Worm (Caenorhabditis elegans) whole organism, L3 larva: ENCODE data around the gene lgc-4.

Experiments
- aly-2 ChIP-seq: fragments of 150-350 bp; optimal IDR thresholded peaks from 2 replicates; lab custom pipeline; 2014; ENCODE audit warnings: missing biosample characterization, missing genetic modification characterization
- ceh-16 ChIP-seq: sonication (generic microtip); optimal IDR thresholded peaks from 2 replicates; lab custom pipeline; 2017; ENCODE audit warnings: missing biosample characterization, missing genetic modification characterization
- ceh-28 ChIP-seq: fragments of 150-350 bp; optimal IDR thresholded peaks from 2 replicates; lab custom pipeline; 2014; ENCODE audit warnings: missing biosample characterization, missing genetic modification reagents, missing genetic modification characterization
- ceh-82 ChIP-seq: fragments of 150-350 bp; optimal IDR thresholded peaks from 2 replicates; lab custom pipeline; 2014; ENCODE audit warnings: missing biosample characterization, missing genetic modification characterization
- ceh-9 ChIP-seq: sonication (generic microtip); optimal IDR thresholded peaks from 2 replicates; lab custom pipeline; 2018; ENCODE audit warnings: missing biosample characterization, missing genetic modification characterization
- daf-12 ChIP-seq: fragments of 150-350 bp; optimal IDR thresholded peaks from 2 replicates; lab custom pipeline; 2014; ENCODE audit warnings: missing biosample characterization, missing genetic modification reagents, missing genetic modification characterization
- egl-27 ChIP-seq: sonication (generic microtip); optimal IDR thresholded peaks from 4 replicates; lab custom pipeline; 2017; ENCODE audit warnings: missing biosample characterization, missing genetic modification reagents, missing genetic modification characterization
- egl-5 ChIP-seq: fragments of 150-350 bp; optimal IDR thresholded peaks from 2 replicates; lab custom pipeline; 2017; ENCODE audit warnings: missing biosample characterization, missing genetic modification reagents, missing genetic modification characterization, inconsistent platforms
- elt-1 ChIP-seq: fragments of 150-350 bp; optimal IDR thresholded peaks from 2 replicates; lab custom pipeline; 2014; ENCODE audit warnings: missing biosample characterization, missing genetic modification characterization
- elt-2 ChIP-seq: sonication (generic microtip); optimal IDR thresholded peaks from 2 replicates; lab custom pipeline; 2016; ENCODE audit warnings: missing genetic modification reagents, mild to moderate bottlenecking, missing genetic modification characterization, missing compliant biosample characterization
- eor-1 ChIP-seq, 2 experiments: fragments of 150-350 bp; optimal IDR thresholded peaks; 2 replicates each; lab custom pipeline; 2014 to 2018; ENCODE audit warnings: missing biosample characterization in 2 of 2, missing genetic modification characterization in 2 of 2
- fkh-10 ChIP-seq: sonication (generic microtip); optimal IDR thresholded peaks from 2 replicates; lab custom pipeline; 2017; ENCODE audit warnings: missing biosample characterization, missing genetic modification reagents, missing genetic modification characterization
- fkh-2 ChIP-seq: fragments of 150-350 bp; optimal IDR thresholded peaks from 2 replicates; lab custom pipeline; 2014; ENCODE audit warnings: missing biosample characterization, missing genetic modification reagents, missing genetic modification characterization
- fos-1 ChIP-seq: fragments of 150-350 bp; optimal IDR thresholded peaks from 2 replicates; lab custom pipeline; 2014; ENCODE audit warnings: missing biosample characterization, missing genetic modification characterization
- hmg-11 ChIP-seq: sonication (generic microtip); optimal IDR thresholded peaks from 2 replicates; lab custom pipeline; 2016; ENCODE audit warnings: missing genetic modification characterization, missing compliant biosample characterization
- jun-1 ChIP-seq: fragments of 150-350 bp; optimal IDR thresholded peaks from 2 replicates; lab custom pipeline; 2014; ENCODE audit warnings: missing biosample characterization, missing genetic modification reagents, missing genetic modification characterization
- lin-39 ChIP-seq: fragments of 150-350 bp; optimal IDR thresholded peaks from 2 replicates; lab custom pipeline; 2018; ENCODE audit warnings: missing biosample characterization, missing genetic modification reagents, missing genetic modification characterization
- lsy-12 ChIP-seq: sonication (generic microtip); optimal IDR thresholded peaks from 2 replicates; lab custom pipeline; 2016; ENCODE audit warnings: mild to moderate bottlenecking, missing genetic modification characterization, missing compliant biosample characterization
- mdl-1 ChIP-seq: fragments of 150-350 bp; optimal IDR thresholded peaks from 2 replicates; lab custom pipeline; 2014; ENCODE audit warnings: missing biosample characterization, missing genetic modification characterization
- mml-1 ChIP-seq: fragments of 150-350 bp; sonication (generic microtip); optimal IDR thresholded peaks from 3 replicates; lab custom pipeline; 2014; ENCODE audit warnings: missing biosample characterization, missing genetic modification characterization
- nfya-1 ChIP-seq: sonication (generic microtip); optimal IDR thresholded peaks from 2 replicates; lab custom pipeline; 2017; ENCODE audit warnings: missing genetic modification characterization, mild to moderate bottlenecking, missing compliant biosample characterization, antibody characterized with exemption, moderate library complexity; ENCODE audit not compliant: insufficient read depth
- nhr-12 ChIP-seq: fragments of 150-350 bp; optimal IDR thresholded peaks from 2 replicates; lab custom pipeline; 2014; ENCODE audit warnings: missing biosample characterization, missing genetic modification characterization
- nhr-23 ChIP-seq: fragments of 150-350 bp; optimal IDR thresholded peaks from 2 replicates; lab custom pipeline; 2014; ENCODE audit warnings: missing biosample characterization, missing genetic modification reagents, missing genetic modification characterization
- nhr-237 ChIP-seq: fragments of 150-350 bp; optimal IDR thresholded peaks from 2 replicates; lab custom pipeline; 2014; ENCODE audit warnings: missing biosample characterization, missing genetic modification characterization
- nhr-25 ChIP-seq: sonication (generic microtip); optimal IDR thresholded peaks from 2 replicates; lab custom pipeline; 2017; ENCODE audit warnings: missing biosample characterization, missing genetic modification characterization
- nhr-28 ChIP-seq: fragments of 150-350 bp; optimal IDR thresholded peaks from 2 replicates; lab custom pipeline; 2014; ENCODE audit warnings: missing biosample characterization, missing genetic modification characterization
- nhr-43 ChIP-seq: sonication (generic microtip); optimal IDR thresholded peaks from 2 replicates; lab custom pipeline; 2016; ENCODE audit warnings: mild to moderate bottlenecking, missing genetic modification characterization, missing compliant biosample characterization; ENCODE audit not compliant: poor library complexity, severe bottlenecking
- nhr-67 ChIP-seq: fragments of 150-350 bp; optimal IDR thresholded peaks from 2 replicates; lab custom pipeline; 2014; ENCODE audit warnings: missing biosample characterization, missing genetic modification characterization
- nhr-76 ChIP-seq: fragments of 150-350 bp; sonication (generic microtip); optimal IDR thresholded peaks from 5 replicates; lab custom pipeline; 2014; ENCODE audit warnings: missing biosample characterization, missing genetic modification characterization
- nhr-77 ChIP-seq: fragments of 150-350 bp; optimal IDR thresholded peaks from 2 replicates; lab custom pipeline; 2014; ENCODE audit warnings: missing biosample characterization, missing genetic modification characterization
- pha-4 ChIP-seq: fragments of 150-350 bp; optimal IDR thresholded peaks from 2 replicates; lab custom pipeline; 2014; ENCODE audit warnings: missing biosample characterization, missing genetic modification reagents, missing genetic modification characterization
- pqm-1 ChIP-seq: fragments of 150-350 bp; optimal IDR thresholded peaks from 2 replicates; lab custom pipeline; 2017; ENCODE audit warnings: missing biosample characterization, missing genetic modification characterization, inconsistent platforms
- sea-2 ChIP-seq: fragments of 150-350 bp; sonication (generic microtip); optimal IDR thresholded peaks from 4 replicates; lab custom pipeline; 2014; ENCODE audit warnings: missing biosample characterization, missing genetic modification reagents, missing genetic modification characterization
- skn-1 ChIP-seq: fragments of 150-350 bp; optimal IDR thresholded peaks from 2 replicates; lab custom pipeline; 2014; ENCODE audit warnings: missing biosample characterization, missing genetic modification characterization
- snpc-4 ChIP-seq: fragments of 150-350 bp; optimal IDR thresholded peaks from 2 replicates; lab custom pipeline; 2014; ENCODE audit warnings: missing biosample characterization, missing genetic modification characterization
- unc-62 ChIP-seq: fragments of 150-350 bp; sonication (generic microtip); optimal IDR thresholded peaks from 4 replicates; lab custom pipeline; 2014; ENCODE audit warnings: missing biosample characterization, missing genetic modification reagents, missing genetic modification characterization
- zag-1 ChIP-seq: fragments of 150-350 bp; optimal IDR thresholded peaks from 2 replicates; lab custom pipeline; 2014; ENCODE audit warnings: missing biosample characterization, missing genetic modification characterization
- ztf-11 ChIP-seq: fragments of 150-350 bp; optimal IDR thresholded peaks from 2 replicates; lab custom pipeline; 2014; ENCODE audit warnings: missing biosample characterization, missing genetic modification characterization
- ztf-4 ChIP-seq: fragments of 150-350 bp; optimal IDR thresholded peaks from 2 replicates; lab custom pipeline; 2014; ENCODE audit warnings: missing biosample characterization, missing genetic modification characterization

The lgc-4 gene

ce11 chrX:9225273-9225672, 16.8 kb downstream of the lgc-4 start:
- TF ChIP-seq nhr-25: peak; percentile 68
- TF ChIP-seq pqm-1 (tag; lab: Kevin White, UChicago): peak; percentile 45
- TF ChIP-seq nhr-43: peak; percentile 20
- no peak for TF ChIP-seq skn-1 (tag; lab: Kevin White, UChicago)
- TF ChIP-seq elt-1 (tag; lab: Kevin White, UChicago): peak; percentile 1
- TF ChIP-seq lin-39: no peak
- TF ChIP-seq ztf-4: no peak
- TF ChIP-seq aly-2: no peak
- peak; percentile 14 for TF ChIP-seq jun-1
- TF ChIP-seq egl-27 (tag; lab: Kevin White, UChicago): peak; percentile 53
- peak; percentile 69 for TF ChIP-seq pha-4 (tag; lab: Kevin White, UChicago)
- peak; percentile 60 for TF ChIP-seq elt-2 (tag; lab: Kevin White, UChicago)
- TF ChIP-seq ceh-9 (tag; lab: Kevin White, UChicago): no peak
- TF ChIP-seq hmg-11: peak; percentile 19
- peak; percentile 11 for TF ChIP-seq nhr-23
- TF ChIP-seq lsy-12: peak; percentile 15

ce11 chrX:9213873-9214341, 28.1 kb downstream of the lgc-4 start, which contains the start of gene C35B8.3:
C35B8.3 (plus strand) TSS chrX:9213923.
- peak; percentile 86 for TF ChIP-seq elt-2 (tag; lab: Kevin White, UChicago)
- no peak for TF ChIP-seq nfya-1 (tag; lab: Kevin White, UChicago)
- TF ChIP-seq jun-1: peak; percentile 76
- peak; percentile 69 for TF ChIP-seq nhr-43
- TF ChIP-seq mdl-1 (tag; lab: Kevin White, UChicago): peak; percentile 46
- TF ChIP-seq fos-1 (tag; lab: Kevin White, UChicago): no peak
- peak; percentile 52 for TF ChIP-seq nhr-25
- peak; percentile 18 for TF ChIP-seq ceh-28
- no peak for TF ChIP-seq elt-1 (tag; lab: Kevin White, UChicago)
- no peak for TF ChIP-seq fkh-10 (GFP tag; lab: Kevin White, UChicago)
- TF ChIP-seq pqm-1 (tag; lab: Kevin White, UChicago): peak; percentile 54
- peak; percentile 80 for TF ChIP-seq nhr-23
- peak; percentile 7 for TF ChIP-seq lsy-12
- TF ChIP-seq pha-4 (tag; lab: Kevin White, UChicago): peak; percentile 31
- no peak for TF ChIP-seq nhr-237 (tag; lab: Kevin White, UChicago)

DNA sequence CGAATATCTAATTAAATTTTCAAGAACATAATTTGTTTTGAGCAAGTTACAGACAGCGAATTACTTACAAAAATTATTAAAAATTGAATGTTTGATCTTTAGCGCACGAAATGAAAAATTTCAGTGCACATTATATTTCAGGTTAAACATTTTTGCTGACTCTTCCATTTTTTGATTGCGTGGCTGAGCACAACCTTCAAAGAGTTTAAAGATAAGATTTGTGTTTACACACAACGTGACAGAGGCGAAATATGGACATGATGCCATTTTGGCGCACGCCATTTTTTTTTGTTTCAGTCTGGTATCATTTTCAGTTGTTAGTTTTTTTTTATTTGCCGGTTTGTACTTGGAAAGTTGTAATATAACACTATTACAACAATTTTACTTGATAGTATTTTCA, 29.3 kb downstream of the lgc-4 start:
- TF ChIP-seq skn-1 (tag; lab: Kevin White, UChicago) (no peak), unc-62 (GFP tag; lab: Kevin White, UChicago) (no peak), snpc-4 (no peak), nhr-28 (no peak), sea-2 (GFP tag; lab: Kevin White, UChicago) (no peak), elt-2 (tag; lab: Kevin White, UChicago) (peak; percentile 79), hmg-11 (no peak), nhr-67 (no peak), nhr-76 (no peak), ceh-82 (no peak), pqm-1 (tag; lab: Kevin White, UChicago) (peak; percentile 61), pha-4 (tag; lab: Kevin White, UChicago) (peak; percentile 23), ztf-11 (no peak), egl-5 (no peak), mml-1 (tag; lab: Kevin White, UChicago) (no peak), zag-1 (no peak)

DNA sequence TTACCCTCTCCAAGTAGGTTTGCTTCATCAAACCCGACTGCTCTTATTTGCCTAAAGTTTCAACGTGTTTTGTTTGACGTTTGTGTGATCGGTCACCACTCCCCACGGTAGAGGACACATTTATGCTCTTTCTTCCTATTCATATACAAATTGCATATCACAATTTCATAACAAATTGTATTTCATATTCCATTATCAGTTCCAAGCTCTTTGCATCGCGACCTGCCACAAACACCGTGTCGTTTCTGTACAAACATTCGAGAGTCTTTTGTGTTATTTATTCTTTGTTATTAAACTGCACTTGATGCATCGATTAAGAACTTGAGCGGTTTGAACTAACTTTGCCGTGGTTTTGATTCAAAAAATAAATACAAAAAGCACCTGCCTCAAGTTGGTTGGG, 31.9 kb downstream of the lgc-4 start:
- peak; percentile 47 for TF ChIP-seq pha-4 (tag; lab: Kevin White, UChicago)
- TF ChIP-seq pqm-1 (tag; lab: Kevin White, UChicago): peak; percentile 59
- peak; percentile 71 for TF ChIP-seq elt-2 (tag; lab: Kevin White, UChicago)
- no peak for TF ChIP-seq nhr-28
- TF ChIP-seq, all 47 proteins: peak for 3

ce11 chrX:9208933-9209332, 33.1 kb downstream of the lgc-4 start:
- no peak for TF ChIP-seq nhr-12 (tag; lab: Kevin White, UChicago)
- no peak for TF ChIP-seq ceh-16 (tag; lab: Kevin White, UChicago)
- no peak for TF ChIP-seq ztf-4
- no peak for TF ChIP-seq unc-62 (GFP tag; lab: Kevin White, UChicago)
- TF ChIP-seq nhr-43: no peak
- TF ChIP-seq lsy-12: no peak
- TF ChIP-seq pqm-1 (tag; lab: Kevin White, UChicago): no peak
- no peak for TF ChIP-seq nhr-77 (tag; lab: Kevin White, UChicago)
- TF ChIP-seq mml-1 (tag; lab: Kevin White, UChicago): no peak
- TF ChIP-seq pha-4 (tag; lab: Kevin White, UChicago): no peak
- TF ChIP-seq nhr-28: no peak
- no peak for TF ChIP-seq aly-2
- TF ChIP-seq nhr-76: no peak
- TF ChIP-seq fos-1 (tag; lab: Kevin White, UChicago): no peak
- TF ChIP-seq sea-2 (GFP tag; lab: Kevin White, UChicago): no peak
- no peak for TF ChIP-seq fkh-2
- no peak for TF ChIP-seq fkh-10 (GFP tag; lab: Kevin White, UChicago)
- no peak for TF ChIP-seq eor-1 (tag; optimal IDR thresholded peaks at IDR 0.05; lab: Kevin White, UChicago)
- TF ChIP-seq nfya-1 (tag; lab: Kevin White, UChicago): no peak
- no peak for TF ChIP-seq daf-12 (tag; lab: Kevin White, UChicago)
